Worm (Caenorhabditis elegans): ENCODE measurements around the gene shl-1.

ce11 chrIV:6377335-6378069 lies 6.4 kb downstream of the shl-1 start:
- TF ChIP-seq nhr-12 (tag; optimal IDR thresholded peaks at IDR 0.05), result no peak
- TF ChIP-seq nhr-67 (tag; optimal IDR thresholded peaks at IDR 0.05), result no peak
- no peak for TF ChIP-seq ama-1 (optimal IDR thresholded peaks at IDR 0.05)
- TF ChIP-seq pha-4 (tag; optimal IDR thresholded peaks at IDR 0.05), result no peak
- no peak for TF ChIP-seq nhr-11 (tag; optimal IDR thresholded peaks at IDR 0.05)
- no peak for TF ChIP-seq snpc-4 (tag; optimal IDR thresholded peaks at IDR 0.05)
- no peak for TF ChIP-seq mdl-1 (tag; optimal IDR thresholded peaks at IDR 0.05)
- no peak for TF ChIP-seq R02D3.7 (tag; optimal IDR thresholded peaks at IDR 0.05)
- TF ChIP-seq ZK546.5 (tag; optimal IDR thresholded peaks at IDR 0.05), result no peak
- TF ChIP-seq jun-1 (tag; optimal IDR thresholded peaks at IDR 0.05), result no peak
- no peak for TF ChIP-seq elt-2 (tag; optimal IDR thresholded peaks at IDR 0.05)

Measured in whole organism, L3 larva.